Worm (Caenorhabditis elegans) whole organism, L3 larva: ENCODE data around the gene F56C3.3.

Experiments
- R02D3.7 ChIP-seq: fragments of 150-350 bp; optimal IDR thresholded peaks from 2 replicates; lab custom pipeline; 2014; ENCODE audit warnings: missing biosample characterization, missing genetic modification characterization
- aly-2 ChIP-seq: fragments of 150-350 bp; optimal IDR thresholded peaks from 2 replicates; lab custom pipeline; 2014; ENCODE audit warnings: missing biosample characterization, missing genetic modification characterization
- ama-1 ChIP-seq: fragments of 150-350 bp; optimal IDR thresholded peaks from 2 replicates; lab custom pipeline; 2018
- ceh-16 ChIP-seq: sonication (generic microtip); optimal IDR thresholded peaks from 2 replicates; lab custom pipeline; 2017; ENCODE audit warnings: missing biosample characterization, missing genetic modification characterization
- ceh-28 ChIP-seq: fragments of 150-350 bp; optimal IDR thresholded peaks from 2 replicates; lab custom pipeline; 2014; ENCODE audit warnings: missing biosample characterization, missing genetic modification reagents, missing genetic modification characterization
- ceh-82 ChIP-seq: fragments of 150-350 bp; optimal IDR thresholded peaks from 2 replicates; lab custom pipeline; 2014; ENCODE audit warnings: missing biosample characterization, missing genetic modification characterization
- ceh-9 ChIP-seq: sonication (generic microtip); optimal IDR thresholded peaks from 2 replicates; lab custom pipeline; 2018; ENCODE audit warnings: missing biosample characterization, missing genetic modification characterization
- egl-27 ChIP-seq: sonication (generic microtip); optimal IDR thresholded peaks from 4 replicates; lab custom pipeline; 2017; ENCODE audit warnings: missing biosample characterization, missing genetic modification reagents, missing genetic modification characterization
- egl-5 ChIP-seq: fragments of 150-350 bp; optimal IDR thresholded peaks from 2 replicates; lab custom pipeline; 2017; ENCODE audit warnings: missing biosample characterization, missing genetic modification reagents, missing genetic modification characterization, inconsistent platforms
- elt-1 ChIP-seq: fragments of 150-350 bp; optimal IDR thresholded peaks from 2 replicates; lab custom pipeline; 2014; ENCODE audit warnings: missing biosample characterization, missing genetic modification characterization
- elt-2 ChIP-seq: sonication (generic microtip); optimal IDR thresholded peaks from 2 replicates; lab custom pipeline; 2016; ENCODE audit warnings: missing genetic modification reagents, mild to moderate bottlenecking, missing genetic modification characterization, missing compliant biosample characterization
- elt-3 ChIP-seq, 3 experiments: fragments of 150-350 bp in 1 of 3; sonication (generic microtip) in 2 of 3; optimal IDR thresholded peaks; 2 replicates in 2 of 3; 4 replicates in 1 of 3; lab custom pipeline; 2014 to 2017; ENCODE audit warnings: missing biosample characterization in 3 of 3, missing genetic modification characterization in 3 of 3
- eor-1 ChIP-seq, 2 experiments: fragments of 150-350 bp; optimal IDR thresholded peaks; 2 replicates each; lab custom pipeline; 2014 to 2018; ENCODE audit warnings: missing biosample characterization in 2 of 2, missing genetic modification characterization in 2 of 2
- fos-1 ChIP-seq: fragments of 150-350 bp; optimal IDR thresholded peaks from 2 replicates; lab custom pipeline; 2014; ENCODE audit warnings: missing biosample characterization, missing genetic modification characterization
- hmg-11 ChIP-seq: sonication (generic microtip); optimal IDR thresholded peaks from 2 replicates; lab custom pipeline; 2016; ENCODE audit warnings: missing genetic modification characterization, missing compliant biosample characterization
- lin-15B ChIP-seq: fragments of 150-350 bp; optimal IDR thresholded peaks from 2 replicates; lab custom pipeline; 2014; ENCODE audit warnings: missing biosample characterization, missing genetic modification characterization
- lin-39 ChIP-seq: fragments of 150-350 bp; optimal IDR thresholded peaks from 2 replicates; lab custom pipeline; 2018; ENCODE audit warnings: missing biosample characterization, missing genetic modification reagents, missing genetic modification characterization
- mdl-1 ChIP-seq: fragments of 150-350 bp; optimal IDR thresholded peaks from 2 replicates; lab custom pipeline; 2014; ENCODE audit warnings: missing biosample characterization, missing genetic modification characterization
- mml-1 ChIP-seq: fragments of 150-350 bp; sonication (generic microtip); optimal IDR thresholded peaks from 3 replicates; lab custom pipeline; 2014; ENCODE audit warnings: missing biosample characterization, missing genetic modification characterization
- nfya-1 ChIP-seq: sonication (generic microtip); optimal IDR thresholded peaks from 2 replicates; lab custom pipeline; 2017; ENCODE audit warnings: missing genetic modification characterization, mild to moderate bottlenecking, missing compliant biosample characterization, antibody characterized with exemption, moderate library complexity; ENCODE audit not compliant: insufficient read depth
- nhr-11 ChIP-seq: fragments of 150-350 bp; optimal IDR thresholded peaks from 2 replicates; lab custom pipeline; 2014; ENCODE audit warnings: missing biosample characterization, missing genetic modification characterization
- nhr-12 ChIP-seq: fragments of 150-350 bp; optimal IDR thresholded peaks from 2 replicates; lab custom pipeline; 2014; ENCODE audit warnings: missing biosample characterization, missing genetic modification characterization
- nhr-23 ChIP-seq: fragments of 150-350 bp; optimal IDR thresholded peaks from 2 replicates; lab custom pipeline; 2014; ENCODE audit warnings: missing biosample characterization, missing genetic modification reagents, missing genetic modification characterization
- nhr-25 ChIP-seq: sonication (generic microtip); optimal IDR thresholded peaks from 2 replicates; lab custom pipeline; 2017; ENCODE audit warnings: missing biosample characterization, missing genetic modification characterization
- nhr-28 ChIP-seq: fragments of 150-350 bp; optimal IDR thresholded peaks from 2 replicates; lab custom pipeline; 2014; ENCODE audit warnings: missing biosample characterization, missing genetic modification characterization
- nhr-43 ChIP-seq: sonication (generic microtip); optimal IDR thresholded peaks from 2 replicates; lab custom pipeline; 2016; ENCODE audit warnings: mild to moderate bottlenecking, missing genetic modification characterization, missing compliant biosample characterization; ENCODE audit not compliant: poor library complexity, severe bottlenecking
- nhr-67 ChIP-seq: fragments of 150-350 bp; optimal IDR thresholded peaks from 2 replicates; lab custom pipeline; 2014; ENCODE audit warnings: missing biosample characterization, missing genetic modification characterization
- nhr-76 ChIP-seq: fragments of 150-350 bp; sonication (generic microtip); optimal IDR thresholded peaks from 5 replicates; lab custom pipeline; 2014; ENCODE audit warnings: missing biosample characterization, missing genetic modification characterization
- nhr-77 ChIP-seq: fragments of 150-350 bp; optimal IDR thresholded peaks from 2 replicates; lab custom pipeline; 2014; ENCODE audit warnings: missing biosample characterization, missing genetic modification characterization
- pha-4 ChIP-seq: fragments of 150-350 bp; optimal IDR thresholded peaks from 2 replicates; lab custom pipeline; 2014; ENCODE audit warnings: missing biosample characterization, missing genetic modification reagents, missing genetic modification characterization
- pqm-1 ChIP-seq: fragments of 150-350 bp; optimal IDR thresholded peaks from 2 replicates; lab custom pipeline; 2017; ENCODE audit warnings: missing biosample characterization, missing genetic modification characterization, inconsistent platforms
- sea-2 ChIP-seq: fragments of 150-350 bp; sonication (generic microtip); optimal IDR thresholded peaks from 4 replicates; lab custom pipeline; 2014; ENCODE audit warnings: missing biosample characterization, missing genetic modification reagents, missing genetic modification characterization
- skn-1 ChIP-seq: fragments of 150-350 bp; optimal IDR thresholded peaks from 2 replicates; lab custom pipeline; 2014; ENCODE audit warnings: missing biosample characterization, missing genetic modification characterization
- snpc-4 ChIP-seq: fragments of 150-350 bp; optimal IDR thresholded peaks from 2 replicates; lab custom pipeline; 2014; ENCODE audit warnings: missing biosample characterization, missing genetic modification characterization
- tbx-2 ChIP-seq: sonication (generic microtip); optimal IDR thresholded peaks from 2 replicates; lab custom pipeline; 2016; ENCODE audit warnings: mild to moderate bottlenecking, missing genetic modification characterization, missing compliant biosample characterization
- unc-39 ChIP-seq: sonication (generic microtip); optimal IDR thresholded peaks from 4 replicates; lab custom pipeline; 2017; ENCODE audit warnings: missing biosample characterization, missing genetic modification characterization
- unc-62 ChIP-seq: fragments of 150-350 bp; sonication (generic microtip); optimal IDR thresholded peaks from 4 replicates; lab custom pipeline; 2014; ENCODE audit warnings: missing biosample characterization, missing genetic modification reagents, missing genetic modification characterization
- zag-1 ChIP-seq: fragments of 150-350 bp; optimal IDR thresholded peaks from 2 replicates; lab custom pipeline; 2014; ENCODE audit warnings: missing biosample characterization, missing genetic modification characterization
- ztf-11 ChIP-seq: fragments of 150-350 bp; optimal IDR thresholded peaks from 2 replicates; lab custom pipeline; 2014; ENCODE audit warnings: missing biosample characterization, missing genetic modification characterization
- ztf-4 ChIP-seq: fragments of 150-350 bp; optimal IDR thresholded peaks from 2 replicates; lab custom pipeline; 2014; ENCODE audit warnings: missing biosample characterization, missing genetic modification characterization

F56C3.3 gene

ce11 chrX:1389382-1389983 is 31.3 kb upstream of the F56C3.3 start (continued):
- peak; percentile 66 for TF ChIP-seq unc-62 (GFP tag; lab: Kevin White, UChicago)

ce11 chrX:1386893-1387367 is 28.7 kb upstream of the F56C3.3 start, which contains the start of gene F56C3.1:
Gene F56C3.1 (plus strand): TSS chrX:1387317.
- TF ChIP-seq nhr-25 (tag; lab: Kevin White, UChicago) (no peak), unc-62 (GFP tag; lab: Kevin White, UChicago) (no peak), ceh-28 (tag; lab: Kevin White, UChicago) (no peak), elt-2 (tag; lab: Kevin White, UChicago) (peak; percentile 6)
- TF ChIP-seq, all 47 proteins: peak for 1

- TF ChIP-seq ztf-4 = no peak
- no peak for TF ChIP-seq nhr-76
- TF ChIP-seq ztf-11 (tag; lab: Kevin White, UChicago) = no peak
- TF ChIP-seq elt-2 (tag; lab: Kevin White, UChicago) = no peak
- no peak for TF ChIP-seq skn-1 (tag; lab: Kevin White, UChicago)
Measured at ce11 chrX:1384538-1384937, 26.3 kb upstream of the F56C3.3 start, which contains the start of gene F56C3.8. Gene F56C3.8 (minus strand): TSS chrX:1384638.

- TF ChIP-seq ztf-4 (no peak), sea-2 (no peak), tbx-2 (tag; lab: Kevin White, UChicago) (no peak), elt-2 (tag; lab: Kevin White, UChicago) (no peak)
Measured at ce11 chrX:1383546-1383945, 25.4 kb upstream of the F56C3.3 start.

ce11 chrX:1381565-1381964 is 23.4 kb upstream of the F56C3.3 start, which contains the start of gene F56C3.10:
Gene F56C3.10 (minus strand): TSS chrX:1381665.
- TF ChIP-seq unc-62 (GFP tag; lab: Kevin White, UChicago) = no peak
- no peak for TF ChIP-seq elt-3 (tag; optimal IDR thresholded peaks at IDR 0.05; lab: Kevin White, UChicago)
- TF ChIP-seq ceh-28 (tag; lab: Kevin White, UChicago) = no peak
- no peak for TF ChIP-seq mml-1 (tag; lab: Kevin White, UChicago)
- TF ChIP-seq aly-2 = no peak
- no peak for TF ChIP-seq pqm-1 (tag; lab: Kevin White, UChicago)
- no peak for TF ChIP-seq zag-1 (tag; lab: Kevin White, UChicago)
- no peak for TF ChIP-seq sea-2
- TF ChIP-seq lin-39 (tag; lab: Kevin White, UChicago) = no peak
- TF ChIP-seq nhr-12 = no peak
- TF ChIP-seq snpc-4 (tag; lab: Kevin White, UChicago) = no peak
- TF ChIP-seq ceh-9 (tag; lab: Kevin White, UChicago) = no peak
- TF ChIP-seq pha-4 = no peak
- no peak for TF ChIP-seq ceh-82
- no peak for TF ChIP-seq egl-5 (tag; lab: Kevin White, UChicago)
- no peak for TF ChIP-seq elt-1 (tag; lab: Kevin White, UChicago)

ce11 chrX:1379391-1379790 is 21.2 kb upstream of the F56C3.3 start:
- no peak for TF ChIP-seq nhr-11 (tag; lab: Kevin White, UChicago)
- TF ChIP-seq unc-62 (GFP tag; lab: Kevin White, UChicago) = no peak
- TF ChIP-seq egl-27 (tag; lab: Kevin White, UChicago) = no peak
- TF ChIP-seq aly-2 = no peak
- TF ChIP-seq hmg-11 = peak; percentile 90
- peak; percentile 53 for TF ChIP-seq pha-4
- TF ChIP-seq ama-1 = no peak
- no peak for TF ChIP-seq fos-1 (tag; lab: Kevin White, UChicago)
- no peak for TF ChIP-seq snpc-4 (tag; lab: Kevin White, UChicago)
- peak; percentile 81 for TF ChIP-seq tbx-2 (tag; lab: Kevin White, UChicago)
- TF ChIP-seq skn-1 (tag; lab: Kevin White, UChicago) = no peak
- TF ChIP-seq ceh-16 (tag; lab: Kevin White, UChicago) = no peak
- TF ChIP-seq nhr-67 = no peak
- no peak for TF ChIP-seq sea-2
- TF ChIP-seq mml-1 (tag; lab: Kevin White, UChicago) = no peak
- no peak for TF ChIP-seq nhr-12
- TF ChIP-seq ceh-82 = no peak
- no peak for TF ChIP-seq eor-1 (tag; optimal IDR thresholded peaks at IDR 0.05; lab: Kevin White, UChicago)
- no peak for TF ChIP-seq lin-39 (tag; lab: Kevin White, UChicago)
- no peak for TF ChIP-seq R02D3.7
- peak; percentile 48 for TF ChIP-seq egl-5 (tag; lab: Kevin White, UChicago)
- peak; percentile 16 for TF ChIP-seq nhr-77 (tag; lab: Kevin White, UChicago)
- no peak for TF ChIP-seq unc-39 (tag; lab: Kevin White, UChicago)
- TF ChIP-seq nfya-1 (tag; lab: Kevin White, UChicago) = peak; percentile 34
- TF ChIP-seq nhr-43 (tag; lab: Kevin White, UChicago) = peak; percentile 76
- peak; percentile 47 for TF ChIP-seq nhr-23 (tag; lab: Kevin White, UChicago)
- no peak for TF ChIP-seq nhr-28 (tag; lab: Kevin White, UChicago)
- TF ChIP-seq ceh-28 (tag; lab: Kevin White, UChicago) = peak; percentile 29
- no peak for TF ChIP-seq lin-15B (tag; lab: Kevin White, UChicago)
- no peak for TF ChIP-seq zag-1 (tag; lab: Kevin White, UChicago)
- no peak for TF ChIP-seq mdl-1 (tag; lab: Kevin White, UChicago)
- TF ChIP-seq elt-2 (tag; lab: Kevin White, UChicago) = peak; percentile 32
- peak; percentile 53 for TF ChIP-seq nhr-25 (tag; lab: Kevin White, UChicago)
